Fruit fly (Drosophila melanogaster) whole organism, embryonic: ENCODE measurements around the gene CG10194.
A peak's percentile ranks its signal among the peaks of the same experiment; 100 is the strongest.

ENCODE experiments used
- BEAF-32 ChIP-seq: fragments of 200-800 bp; sonication (Bioruptor generic); optimal IDR thresholded peaks from 3 replicates; lab custom pipeline; 2017; ENCODE audit warnings: missing biosample characterization, missing genetic modification characterization, mild to moderate bottlenecking, moderate library complexity, missing genetic modification reagents
- C15 ChIP-seq: fragments of 200-800 bp; sonication (Bioruptor generic); IDR thresholded peaks from 3 replicates; pipeline ENCODE4 v1.3.6; 2022; ENCODE audit warnings: missing biosample characterization, missing genetic modification characterization
- CG10431 ChIP-seq: fragments of 200-800 bp; sonication (Bioruptor generic); optimal IDR thresholded peaks from 3 replicates; lab custom pipeline; 2018; ENCODE audit warnings: missing biosample characterization, mild to moderate bottlenecking, missing genetic modification characterization
- CG10543 ChIP-seq: fragments of 200-800 bp; sonication (Bioruptor generic); optimal IDR thresholded peaks from 3 replicates; lab custom pipeline; 2017; ENCODE audit warnings: missing biosample characterization, mild to moderate bottlenecking, missing genetic modification characterization, moderate library complexity
- CG10565 ChIP-seq: fragments of 200-800 bp; sonication (Bioruptor generic); optimal IDR thresholded peaks from 3 replicates; lab custom pipeline; 2016; ENCODE audit warnings: missing biosample characterization, mild to moderate bottlenecking, missing genetic modification characterization
- CG11504 ChIP-seq: fragments of 200-800 bp; sonication (Bioruptor generic); optimal IDR thresholded peaks from 3 replicates; lab custom pipeline; 2019; ENCODE audit warnings: missing biosample characterization, mild to moderate bottlenecking, missing genetic modification characterization, moderate library complexity
- CG12769 ChIP-seq: fragments of 200-800 bp; sonication (Bioruptor generic); optimal IDR thresholded peaks from 2 replicates; lab custom pipeline; 2019; ENCODE audit warnings: missing biosample characterization, mild to moderate bottlenecking, missing genetic modification characterization, moderate library complexity
- CG13624 ChIP-seq: fragments of 200-800 bp; sonication (Bioruptor generic); optimal IDR thresholded peaks from 2 replicates; lab custom pipeline; 2016; ENCODE audit warnings: missing biosample characterization, missing genetic modification characterization
- CG1603 ChIP-seq: fragments of 200-800 bp; sonication (Bioruptor generic); optimal IDR thresholded peaks from 2 replicates; lab custom pipeline; 2019; ENCODE audit warnings: missing biosample characterization, mild to moderate bottlenecking, missing genetic modification characterization, moderate library complexity
- CG16813 ChIP-seq: fragments of 200-800 bp; sonication (Bioruptor generic); IDR thresholded peaks from 3 replicates; pipeline ENCODE4 v1.3.6; 2022; ENCODE audit warnings: missing biosample characterization, missing genetic modification characterization; ENCODE audit not compliant: partially characterized antibody
- CG4730 ChIP-seq: fragments of 200-800 bp; sonication (Bioruptor generic); IDR thresholded peaks from 2 replicates; pipeline ENCODE4 v1.3.6; 2022; ENCODE audit warnings: missing biosample characterization, missing genetic modification characterization
- CG7271 ChIP-seq: fragments of 200-800 bp; sonication (Bioruptor generic); optimal IDR thresholded peaks from 2 replicates; lab custom pipeline; 2018; ENCODE audit warnings: missing biosample characterization, mild to moderate bottlenecking, missing genetic modification characterization, moderate library complexity
- CG7372 ChIP-seq: fragments of 200-800 bp; sonication (Bioruptor generic); IDR thresholded peaks from 2 replicates; pipeline ENCODE4 v1.3.6; 2022; ENCODE audit warnings: missing biosample characterization, missing genetic modification characterization
- CG7987 ChIP-seq: fragments of 200-800 bp; sonication (Bioruptor generic); optimal IDR thresholded peaks from 2 replicates; lab custom pipeline; 2018; ENCODE audit warnings: missing biosample characterization, mild to moderate bottlenecking, missing genetic modification characterization, moderate library complexity
- CG9437 ChIP-seq: fragments of 200-800 bp; sonication (Bioruptor generic); optimal IDR thresholded peaks from 2 replicates; lab custom pipeline; 2018; ENCODE audit warnings: missing biosample characterization, mild to moderate bottlenecking, missing genetic modification characterization
- CG9609 ChIP-seq: fragments of 200-800 bp; sonication (Bioruptor generic); optimal IDR thresholded peaks from 3 replicates; lab custom pipeline; 2016; ENCODE audit warnings: missing biosample characterization, missing genetic modification characterization
- CG9817 ChIP-seq: fragments of 200-800 bp; sonication (Bioruptor generic); optimal IDR thresholded peaks from 2 replicates; lab custom pipeline; 2018; ENCODE audit warnings: missing biosample characterization, mild to moderate bottlenecking, missing genetic modification characterization, moderate library complexity
- CG9932 ChIP-seq: fragments of 200-800 bp; sonication (Bioruptor generic); IDR thresholded peaks from 2 replicates; pipeline ENCODE4 v1.3.6; 2022; ENCODE audit warnings: missing biosample characterization, missing genetic modification characterization
- CTCF ChIP-seq: fragments of 200-800 bp; sonication (Bioruptor generic); optimal IDR thresholded peaks from 2 replicates; lab custom pipeline; 2017; ENCODE audit warnings: missing biosample characterization, mild to moderate bottlenecking, missing genetic modification characterization, moderate library complexity
- Camta ChIP-seq: fragments of 200-800 bp; sonication (Bioruptor generic); optimal IDR thresholded peaks from 2 replicates; lab custom pipeline; 2016; ENCODE audit warnings: missing biosample characterization, missing genetic modification characterization
- CoRest ChIP-seq: fragments of 200-800 bp; sonication (Bioruptor generic); optimal IDR thresholded peaks from 3 replicates; lab custom pipeline; 2018; ENCODE audit warnings: missing biosample characterization, mild to moderate bottlenecking, missing genetic modification characterization, moderate library complexity
- D ChIP-seq, 2 experiments: fragments of 200-800 bp in 1 of 2; fragments of >200 bp in 1 of 2; sonication (Bioruptor generic) in 1 of 2; optimal IDR thresholded peaks; 2 replicates in 1 of 2; 3 replicates in 1 of 2; lab custom pipeline; 2017; ENCODE audit warnings: mild to moderate bottlenecking in 1 of 2, missing biosample characterization in 1 of 2, missing genetic modification characterization in 1 of 2, missing genetic modification reagents in 1 of 2
- D19B ChIP-seq: fragments of 200-800 bp; sonication (Bioruptor generic); optimal IDR thresholded peaks from 2 replicates; lab custom pipeline; 2017; ENCODE audit warnings: missing biosample characterization, mild to moderate bottlenecking, missing genetic modification characterization
- Dip3 ChIP-seq: fragments of 200-800 bp; sonication (Bioruptor generic); optimal IDR thresholded peaks from 3 replicates; lab custom pipeline; 2016; ENCODE audit warnings: missing biosample characterization, missing genetic modification characterization
- Drgx ChIP-seq: fragments of 200-800 bp; sonication (Bioruptor generic); IDR thresholded peaks from 2 replicates; pipeline ENCODE4 v1.3.6; 2022; ENCODE audit warnings: missing biosample characterization, missing genetic modification characterization
- E2f1 ChIP-seq: fragments of 200-800 bp; sonication (Bioruptor generic); IDR thresholded peaks from 2 replicates; pipeline ENCODE4 v1.3.6; 2022; ENCODE audit warnings: missing biosample characterization, missing genetic modification characterization
- Hr39 ChIP-seq: fragments of >200 bp; optimal IDR thresholded peaks from 2 replicates; lab custom pipeline; 2017
- Lhr ChIP-seq: fragments of 200-800 bp; sonication (Bioruptor generic); optimal IDR thresholded peaks from 3 replicates; lab custom pipeline; 2017; ENCODE audit warnings: mild to moderate bottlenecking, missing biosample characterization, missing genetic modification reagents, missing genetic modification characterization
- MESR4 ChIP-seq: fragments of 200-800 bp; sonication (Bioruptor generic); optimal IDR thresholded peaks from 2 replicates; lab custom pipeline; 2018; ENCODE audit warnings: missing biosample characterization, mild to moderate bottlenecking, missing genetic modification characterization, moderate library complexity
- Usf ChIP-seq: fragments of 200-800 bp; sonication (Bioruptor generic); optimal IDR thresholded peaks from 2 replicates; lab custom pipeline; 2017; ENCODE audit warnings: missing genotype, missing biosample characterization, missing genetic modification characterization
- ase ChIP-seq: fragments of 200-800 bp; sonication (Bioruptor generic); IDR thresholded peaks from 3 replicates; pipeline ENCODE4 v1.3.6; 2022; ENCODE audit warnings: missing biosample characterization, missing genetic modification characterization
- caup ChIP-seq: fragments of 200-800 bp; sonication (Bioruptor generic); optimal IDR thresholded peaks from 3 replicates; lab custom pipeline; 2017; ENCODE audit warnings: missing biosample characterization, mild to moderate bottlenecking, missing genetic modification characterization, moderate library complexity; ENCODE audit not compliant: severe bottlenecking
- chif ChIP-seq, 2 experiments: fragments of 200-800 bp; sonication (Bioruptor generic); optimal IDR thresholded peaks; 3 replicates each; lab custom pipeline; 2016; ENCODE audit warnings: missing biosample characterization in 2 of 2, missing genetic modification characterization in 2 of 2
- chm ChIP-seq: fragments of 200-800 bp; sonication (Bioruptor generic); IDR thresholded peaks from 2 replicates; pipeline ENCODE4 v1.3.6; 2022; ENCODE audit warnings: missing biosample characterization, missing genetic modification characterization
- crp ChIP-seq, 2 experiments: fragments of 200-800 bp; sonication (Bioruptor generic); optimal IDR thresholded peaks; 2 replicates in 1 of 2; 3 replicates in 1 of 2; lab custom pipeline; 2017; ENCODE audit warnings: missing biosample characterization in 2 of 2, missing genetic modification characterization in 2 of 2, mild to moderate bottlenecking in 1 of 2, moderate library complexity in 1 of 2
- danr ChIP-seq: fragments of 200-800 bp; sonication (Bioruptor generic); IDR thresholded peaks from 2 replicates; pipeline ENCODE4 v1.3.6; 2022; ENCODE audit warnings: missing biosample characterization, missing genetic modification characterization
- disco-r ChIP-seq: fragments of 200-800 bp; sonication (Bioruptor generic); optimal IDR thresholded peaks from 2 replicates; lab custom pipeline; 2016; ENCODE audit warnings: missing biosample characterization, missing genetic modification characterization
- ems ChIP-seq: fragments of 200-800 bp; sonication (Bioruptor generic); optimal IDR thresholded peaks from 3 replicates; lab custom pipeline; 2016; ENCODE audit warnings: missing biosample characterization, missing genetic modification characterization
- fd96Cb ChIP-seq: fragments of 200-800 bp; sonication (Bioruptor generic); optimal IDR thresholded peaks from 2 replicates; lab custom pipeline; 2018; ENCODE audit warnings: missing biosample characterization, mild to moderate bottlenecking, missing genetic modification characterization, moderate library complexity
- lilli ChIP-seq: fragments of 200-800 bp; sonication (Bioruptor generic); optimal IDR thresholded peaks from 3 replicates; lab custom pipeline; 2016; ENCODE audit warnings: missing biosample characterization, missing genetic modification characterization
- mirr ChIP-seq: fragments of 200-800 bp; sonication (Bioruptor generic); optimal IDR thresholded peaks from 3 replicates; lab custom pipeline; 2018; ENCODE audit warnings: missing biosample characterization, mild to moderate bottlenecking, missing genetic modification characterization
- mld ChIP-seq: fragments of 200-800 bp; sonication (Bioruptor generic); IDR thresholded peaks from 3 replicates; pipeline ENCODE4 v1.3.6; 2022; ENCODE audit warnings: missing biosample characterization, missing genetic modification characterization; ENCODE audit not compliant: partially characterized antibody
- nmo ChIP-seq: fragments of 200-800 bp; sonication (Bioruptor generic); optimal IDR thresholded peaks from 2 replicates; lab custom pipeline; 2018; ENCODE audit warnings: missing biosample characterization, mild to moderate bottlenecking, missing genetic modification characterization, moderate library complexity
- pita ChIP-seq: fragments of 200-800 bp; sonication (Bioruptor generic); optimal IDR thresholded peaks from 2 replicates; lab custom pipeline; 2017; ENCODE audit warnings: missing biosample characterization, mild to moderate bottlenecking, missing genetic modification characterization
- repo ChIP-seq: fragments of 200-800 bp; sonication (Bioruptor generic); optimal IDR thresholded peaks from 2 replicates; lab custom pipeline; 2016; ENCODE audit warnings: missing biosample characterization, missing genetic modification characterization
- slou ChIP-seq: fragments of 200-800 bp; sonication (Bioruptor generic); optimal IDR thresholded peaks from 3 replicates; lab custom pipeline; 2016; ENCODE audit warnings: missing biosample characterization, missing genetic modification characterization
- sug ChIP-seq: fragments of 200-800 bp; optimal IDR thresholded peaks from 2 replicates; lab custom pipeline; 2019; ENCODE audit warnings: missing biosample characterization, mild to moderate bottlenecking, missing genetic modification characterization, moderate library complexity
- unpg ChIP-seq: fragments of 200-800 bp; sonication (Bioruptor generic); optimal IDR thresholded peaks from 3 replicates; lab custom pipeline; 2018; ENCODE audit warnings: missing biosample characterization, mild to moderate bottlenecking, missing genetic modification characterization, moderate library complexity
- zen ChIP-seq: fragments of 200-800 bp; sonication (Bioruptor generic); optimal IDR thresholded peaks from 3 replicates; lab custom pipeline; 2018; ENCODE audit warnings: missing biosample characterization, mild to moderate bottlenecking, missing genetic modification characterization, moderate library complexity
- zfh2 ChIP-seq: fragments of 200-800 bp; sonication (Bioruptor generic); optimal IDR thresholded peaks from 2 replicates; lab custom pipeline; 2016; ENCODE audit warnings: missing biosample characterization, missing genetic modification characterization

Gene CG10194

DNA sequence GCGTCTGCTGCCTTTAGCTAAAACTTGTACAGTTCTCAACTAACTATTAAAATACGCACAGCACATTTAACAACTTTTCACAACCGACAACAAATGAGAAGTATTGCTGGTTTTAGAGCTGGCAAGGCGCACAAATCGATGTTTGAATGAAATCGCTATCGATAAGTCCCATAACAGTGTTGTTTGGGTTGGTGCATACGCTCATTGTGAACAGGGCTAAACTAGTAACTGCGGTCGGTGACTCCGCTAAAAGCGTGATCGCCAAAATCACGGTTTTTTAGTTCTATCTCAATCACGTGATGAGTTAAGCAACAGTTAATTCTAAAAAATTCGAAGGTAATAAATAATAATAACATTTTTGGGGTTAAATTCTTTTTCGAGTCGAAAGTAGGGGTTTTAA, 36.5 kb downstream of the CG10194 start, which contains the start of gene Top2 (continued):
- no peak for TF ChIP-seq D (optimal IDR thresholded peaks at IDR 0.05; lab: Kevin White, UChicago)
- TF ChIP-seq D (GFP tag; optimal IDR thresholded peaks at IDR 0.05; lab: Kevin White, UChicago) = no peak
- peak; percentile 22 for TF ChIP-seq Dip3 (GFP tag; lab: Kevin White, UChicago)
- TF ChIP-seq sug (tag; lab: Kevin White, UChicago) = peak; percentile 38
- TF ChIP-seq BEAF-32 (GFP tag; lab: Kevin White, UChicago) = peak; percentile 92
- TF ChIP-seq CG7987 (GFP tag; lab: Kevin White, UChicago) = peak; percentile 72
- TF ChIP-seq MESR4 (GFP tag; lab: Kevin White, UChicago) = peak; percentile 47
- TF ChIP-seq disco-r = no peak
- TF ChIP-seq mirr = no peak
- TF ChIP-seq CG9437 (GFP tag; lab: Kevin White, UChicago) = peak; percentile 5
- peak; percentile 67 for TF ChIP-seq CG9932 (GFP tag; lab: Robert Waterston, UW)
- TF ChIP-seq CG9609 (GFP tag; lab: Kevin White, UChicago) = peak; percentile 28
- peak; percentile 68; the same call in 1 of the 3 replicates for TF ChIP-seq mld
- TF ChIP-seq CG10431 (GFP tag; lab: Kevin White, UChicago) = no peak
- peak; percentile 55 for TF ChIP-seq lilli (GFP tag; lab: Kevin White, UChicago)
- peak; percentile 94 for TF ChIP-seq Lhr (GFP tag; lab: Kevin White, UChicago)
- peak; percentile 69 for TF ChIP-seq CoRest
- TF ChIP-seq CG12769 (tag; lab: Kevin White, UChicago) = peak; percentile 23
- no peak for TF ChIP-seq Hr39 (lab: Kevin White, UChicago)
- peak; percentile 18 for TF ChIP-seq slou (GFP tag; lab: Kevin White, UChicago)
- TF ChIP-seq Drgx (GFP tag; lab: Robert Waterston, UW) = no peak
- no peak for TF ChIP-seq CG10543 (GFP tag; lab: Kevin White, UChicago)
- no peak for TF ChIP-seq danr (GFP tag; lab: Robert Waterston, UW)
- no peak for TF ChIP-seq CG7372 (GFP tag; lab: Robert Waterston, UW)
- TF ChIP-seq CG1603 = peak; percentile 94
- TF ChIP-seq CTCF (GFP tag; lab: Kevin White, UChicago) = peak; percentile 70
- TF ChIP-seq ems (GFP tag; lab: Kevin White, UChicago) = peak; percentile 29
- TF ChIP-seq chif (GFP tag; optimal IDR thresholded peaks at IDR 0.05; lab: Kevin White, UChicago) = peak; percentile 26 to 50
- TF ChIP-seq CG4730 (GFP tag; lab: Robert Waterston, UW) = no peak
- peak; percentile 18 for TF ChIP-seq CG7271 (tag; lab: Kevin White, UChicago)
- TF ChIP-seq pita (GFP tag; lab: Kevin White, UChicago) = peak; percentile 95
- no peak for TF ChIP-seq C15 (GFP tag; lab: Robert Waterston, UW)
- TF ChIP-seq CG16813 (GFP tag; lab: Robert Waterston, UW) = peak; percentile 89
- peak; percentile 30 for TF ChIP-seq CG9817 (tag; lab: Kevin White, UChicago)
- no peak for TF ChIP-seq ase (GFP tag; lab: Robert Waterston, UW)
- TF ChIP-seq E2f1 = peak; percentile 30; the same call in 1 of the 2 replicates
- peak; percentile 81 for TF ChIP-seq Usf (GFP tag; lab: Kevin White, UChicago)
- peak; percentile 68 for TF ChIP-seq zfh2 (GFP tag; lab: Kevin White, UChicago)
- TF ChIP-seq CG10565 (GFP tag; lab: Kevin White, UChicago) = no peak
- no peak for TF ChIP-seq D19B (GFP tag; lab: Kevin White, UChicago)
- TF ChIP-seq Camta = peak; percentile 23
- TF ChIP-seq repo = peak; percentile 7
- TF ChIP-seq chm (GFP tag; lab: Robert Waterston, UW) = 0 out of 2 replicates have a peak, but pooled peaks have one; percentile 55
- TF ChIP-seq crp (GFP tag; optimal IDR thresholded peaks at IDR 0.05; lab: Kevin White, UChicago) = peak in 1 of 2 experiments; percentile 30
- TF ChIP-seq unpg (GFP tag; lab: Kevin White, UChicago) = peak; percentile 2
- TF ChIP-seq zen (tag; lab: Kevin White, UChicago) = peak; percentile 48
- peak; percentile 17 for TF ChIP-seq caup (GFP tag; lab: Kevin White, UChicago)
- TF ChIP-seq CG13624 (GFP tag; lab: Kevin White, UChicago) = peak; percentile 62
- peak; percentile 75 for TF ChIP-seq CG11504 (tag; lab: Kevin White, UChicago)
- TF ChIP-seq nmo (GFP tag; lab: Kevin White, UChicago) = peak; percentile 70
- TF ChIP-seq fd96Cb (tag; lab: Kevin White, UChicago) = no peak
